Worm (Caenorhabditis elegans): ENCODE data around the gene F49F1.17.

F49F1.17 gene

ce11 chrIV:4085787-4086262 is 49.8 kb downstream of the F49F1.17 start, which contains the start of gene C35B1.2:
TSS of gene C35B1.2 (plus strand) at chrIV:4086212.
- TF ChIP-seq unc-55 (GFP tag; optimal IDR thresholded peaks at IDR 0.05) (peak; percentile 39), zag-1 (tag; optimal IDR thresholded peaks at IDR 0.05) (no peak), unc-39 (tag; optimal IDR thresholded peaks at IDR 0.05) (no peak), crh-2 (tag; optimal IDR thresholded peaks at IDR 0.05) (peak; percentile 61), sma-3 (GFP tag; optimal IDR thresholded peaks at IDR 0.05) (peak; percentile 37), dmd-4 (tag; optimal IDR thresholded peaks at IDR 0.05) (no peak), lin-11 (tag; optimal IDR thresholded peaks at IDR 0.05) (no peak), ceh-82 (tag; optimal IDR thresholded peaks at IDR 0.05) (no peak), nhr-6 (tag; optimal IDR thresholded peaks at IDR 0.05) (no peak), peb-1 (tag; optimal IDR thresholded peaks at IDR 0.05) (no peak), aly-2 (tag; optimal IDR thresholded peaks at IDR 0.05) (no peak), C34F6.9 (tag; optimal IDR thresholded peaks at IDR 0.05) (peak; percentile 20), mbf-1 (tag; optimal IDR thresholded peaks at IDR 0.05) (no peak), ZK546.5 (tag; optimal IDR thresholded peaks at IDR 0.05) (no peak), lsy-2 (tag; optimal IDR thresholded peaks at IDR 0.05) (peak in 1 of 2 experiments; percentile 57), egl-27 (tag; optimal IDR thresholded peaks at IDR 0.05) (no peak), fos-1 (tag; optimal IDR thresholded peaks at IDR 0.05) (no peak)
